Fruit fly (Drosophila melanogaster) whole organism: ENCODE data around the gene CG15386.

Experiments used
- CG8478 ChIP-seq: fragments of >200 bp; optimal IDR thresholded peaks from 2 replicates; lab custom pipeline; 2018; ENCODE audit warnings: inconsistent platforms
- Dll ChIP-seq: fragments of >200 bp; optimal IDR thresholded peaks from 2 replicates; lab custom pipeline; 2017
- pan ChIP-seq: fragments of >200 bp; optimal IDR thresholded peaks from 2 replicates; lab custom pipeline; 2017

DNA sequence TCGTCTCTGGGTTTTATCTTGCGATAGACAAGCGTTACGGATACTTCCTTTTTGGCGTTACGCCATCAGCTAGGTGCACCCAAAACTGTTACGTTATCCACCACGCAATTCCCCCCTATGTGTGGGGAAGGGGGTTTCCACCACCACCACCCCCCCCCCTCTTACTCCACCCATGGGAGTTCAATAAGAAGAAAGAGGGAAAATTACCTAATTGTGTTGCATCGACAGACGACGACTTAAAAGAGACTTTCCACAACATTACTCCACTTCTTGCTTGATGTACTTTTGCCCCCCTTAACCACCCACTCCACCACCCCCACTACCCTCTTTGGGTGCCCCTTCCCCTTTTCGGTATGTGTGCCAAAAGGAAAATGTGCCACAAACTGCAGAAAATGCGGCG, 43.9 kb downstream of the CG15386 start:
- TF ChIP-seq CG8478 (lab: Kevin White, UChicago) (no peak), pan (lab: Kevin White, UChicago) (no peak), Dll (lab: Kevin White, UChicago) (no peak)
